Worm (Caenorhabditis elegans) whole organism, L3 larva: ENCODE data around the gene C08B6.3.

Experiments used
- R02D3.7 ChIP-seq: fragments of 150-350 bp; optimal IDR thresholded peaks from 2 replicates; lab custom pipeline; 2014; ENCODE audit warnings: missing biosample characterization, missing genetic modification characterization
- ceh-28 ChIP-seq: fragments of 150-350 bp; optimal IDR thresholded peaks from 2 replicates; lab custom pipeline; 2014; ENCODE audit warnings: missing biosample characterization, missing genetic modification reagents, missing genetic modification characterization
- fkh-2 ChIP-seq: fragments of 150-350 bp; optimal IDR thresholded peaks from 2 replicates; lab custom pipeline; 2014; ENCODE audit warnings: missing biosample characterization, missing genetic modification reagents, missing genetic modification characterization
- nhr-11 ChIP-seq: fragments of 150-350 bp; optimal IDR thresholded peaks from 2 replicates; lab custom pipeline; 2014; ENCODE audit warnings: missing biosample characterization, missing genetic modification characterization
- nhr-237 ChIP-seq: fragments of 150-350 bp; optimal IDR thresholded peaks from 2 replicates; lab custom pipeline; 2014; ENCODE audit warnings: missing biosample characterization, missing genetic modification characterization
- pha-4 ChIP-seq: fragments of 150-350 bp; optimal IDR thresholded peaks from 2 replicates; lab custom pipeline; 2014; ENCODE audit warnings: missing biosample characterization, missing genetic modification reagents, missing genetic modification characterization
- pqm-1 ChIP-seq: fragments of 150-350 bp; optimal IDR thresholded peaks from 2 replicates; lab custom pipeline; 2017; ENCODE audit warnings: missing biosample characterization, missing genetic modification characterization, inconsistent platforms
- skn-1 ChIP-seq: fragments of 150-350 bp; optimal IDR thresholded peaks from 2 replicates; lab custom pipeline; 2014; ENCODE audit warnings: missing biosample characterization, missing genetic modification characterization
- unc-39 ChIP-seq: sonication (generic microtip); optimal IDR thresholded peaks from 4 replicates; lab custom pipeline; 2017; ENCODE audit warnings: missing biosample characterization, missing genetic modification characterization
- unc-62 ChIP-seq: fragments of 150-350 bp; sonication (generic microtip); optimal IDR thresholded peaks from 4 replicates; lab custom pipeline; 2014; ENCODE audit warnings: missing biosample characterization, missing genetic modification reagents, missing genetic modification characterization
- ztf-4 ChIP-seq: fragments of 150-350 bp; optimal IDR thresholded peaks from 2 replicates; lab custom pipeline; 2014; ENCODE audit warnings: missing biosample characterization, missing genetic modification characterization

ce11 chrV:10091152-10091551 lies 20.9 kb downstream of the C08B6.3 start, which contains the start of gene R04B5.11:
- TF ChIP-seq pha-4 (tag; lab: Kevin White, UChicago): no peak
- TF ChIP-seq nhr-237 (tag; lab: Kevin White, UChicago): no peak
- no peak for TF ChIP-seq unc-62 (GFP tag; lab: Kevin White, UChicago)
- TF ChIP-seq R02D3.7: no peak
- TF ChIP-seq unc-39 (tag; lab: Kevin White, UChicago): no peak
- no peak for TF ChIP-seq ceh-28 (tag; lab: Kevin White, UChicago)
- no peak for TF ChIP-seq skn-1 (tag; lab: Kevin White, UChicago)
- TF ChIP-seq nhr-11: no peak
- no peak for TF ChIP-seq ztf-4 (tag; lab: Kevin White, UChicago)
- TF ChIP-seq fkh-2: no peak
- TF ChIP-seq pqm-1 (tag; lab: Kevin White, UChicago): no peak
